Worm (Caenorhabditis elegans) whole organism, late embryonic: ENCODE results near the gene F43C11.4.

ENCODE experiments used
- dve-1 ChIP-seq: sonication (generic microtip); optimal IDR thresholded peaks from 2 replicates; lab custom pipeline; 2017; ENCODE audit warnings: antibody characterized with exemption, mild to moderate bottlenecking, missing genetic modification characterization, missing compliant biosample characterization
- odd-2 ChIP-seq: sonication (generic microtip); optimal IDR thresholded peaks from 2 replicates; lab custom pipeline; 2017; ENCODE audit warnings: antibody characterized with exemption, mild to moderate bottlenecking, missing genetic modification characterization, missing compliant biosample characterization
- syd-9 ChIP-seq: sonication (generic microtip); optimal IDR thresholded peaks from 2 replicates; lab custom pipeline; 2016; ENCODE audit warnings: mild to moderate bottlenecking, missing genetic modification characterization, moderate library complexity, missing compliant biosample characterization

DNA sequence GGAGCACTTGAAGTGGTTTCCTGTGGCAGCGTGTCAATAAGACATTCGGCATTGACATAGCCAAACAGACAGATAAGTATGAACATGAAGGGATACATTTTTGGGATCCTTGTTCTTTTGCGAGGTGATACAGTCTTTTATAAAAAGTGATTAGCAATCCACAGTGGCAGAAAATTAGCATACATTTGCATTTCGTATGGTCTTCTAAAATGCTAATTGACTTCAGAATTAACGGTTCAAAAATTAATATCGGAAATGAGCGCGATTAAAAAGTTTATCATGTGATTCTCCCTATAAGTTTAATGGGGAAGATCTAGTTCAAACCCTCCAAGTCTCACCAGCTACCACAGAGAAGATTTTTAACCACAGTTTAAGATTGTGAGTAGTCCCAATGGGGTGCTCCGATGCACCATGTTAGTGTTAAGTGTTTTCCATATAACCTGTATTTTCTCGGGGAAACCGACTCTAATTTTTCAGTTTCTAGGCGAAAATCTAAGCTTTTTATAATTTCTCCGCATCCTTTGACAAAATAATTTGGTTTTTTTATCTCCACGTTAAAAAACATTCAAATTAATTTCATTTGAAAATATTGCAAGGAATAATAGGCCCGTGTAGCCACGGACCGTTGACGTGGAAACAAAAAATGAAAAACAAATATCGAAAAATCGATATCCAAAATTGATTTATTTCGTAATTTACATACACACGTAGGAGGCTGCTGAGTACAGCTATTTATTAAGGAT is 20.0 kb downstream of the F43C11.4 start, which contains the start of the genes F43C11.12 and F16G10.5:
- TF ChIP-seq syd-9 (tag; lab: Kevin White, UChicago): no peak
- TF ChIP-seq dve-1: no peak
- no peak for TF ChIP-seq odd-2 (tag; lab: Kevin White, UChicago)
